Worm (Caenorhabditis elegans): Measurements from ENCODE around the gene praf-3.
A peak's percentile ranks its signal among the peaks of the same experiment; 100 is the strongest.

Gene praf-3

ce11 chrIV:8333988-8334863 lies 45.6 kb upstream of the praf-3 start, which contains the start of gene his-32 (continued):
- TF ChIP-seq pat-9 (tag; optimal IDR thresholded peaks at IDR 0.05) (peak; percentile 41), pqm-1 (tag; optimal IDR thresholded peaks at IDR 0.05) (no peak), sox-2 (GFP tag; IDR thresholded peaks at IDR 0.05) (peak; percentile 83), hlh-30 (tag; optimal IDR thresholded peaks at IDR 0.05; ENCODE audit: insufficient read depth) (peak; percentile 83), ceh-6 (GFP tag; optimal IDR thresholded peaks at IDR 0.05) (no peak), ceh-31 (tag; optimal IDR thresholded peaks at IDR 0.05) (peak; percentile 86), ceh-14 (tag; optimal IDR thresholded peaks at IDR 0.05) (no peak), tbx-7 (tag; optimal IDR thresholded peaks at IDR 0.05) (peak; percentile 79), nhr-232 (tag; optimal IDR thresholded peaks at IDR 0.05) (no peak), ahr-1 (tag; optimal IDR thresholded peaks at IDR 0.05) (no peak), sdc-2 (tag; optimal IDR thresholded peaks at IDR 0.05) (peak; percentile 56), ztf-16 (tag; optimal IDR thresholded peaks at IDR 0.05) (peak; percentile 66), madf-2 (tag; optimal IDR thresholded peaks at IDR 0.05) (no peak), lin-11 (tag; optimal IDR thresholded peaks at IDR 0.05) (no peak), ceh-45 (GFP tag; IDR thresholded peaks at IDR 0.05) (no peak), unc-3 (GFP tag; conservative IDR thresholded peaks at IDR 0.05) (no peak), unc-3 (tag; optimal IDR thresholded peaks at IDR 0.05) (no peak), ceh-22 (tag; optimal IDR thresholded peaks at IDR 0.05) (no peak)

DNA sequence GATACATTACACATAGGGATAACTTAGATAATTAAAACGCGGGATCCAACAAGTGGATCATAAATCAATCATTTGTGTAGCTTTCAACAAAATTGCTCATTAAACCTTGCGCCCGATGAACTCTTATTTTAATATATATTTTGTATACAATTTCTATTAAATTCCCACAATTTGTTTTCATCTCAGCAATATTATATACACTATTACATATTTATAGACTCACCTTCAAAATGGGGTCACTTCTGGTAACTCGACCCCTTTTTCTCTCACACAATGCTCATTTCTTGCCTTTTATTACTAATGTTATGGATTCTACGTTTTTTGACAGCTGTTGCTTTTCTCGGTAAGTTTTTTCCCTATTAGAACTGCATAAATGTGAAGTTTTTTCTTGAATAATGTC lies 40.1 kb upstream of the praf-3 start, which contains the start of gene lgc-6:
Gene lgc-6 (plus strand): TSS at position 301 of the 400 bp plus-strand sequence.
- TF ChIP-seq ref-2 (tag; optimal IDR thresholded peaks at IDR 0.05): no peak
- no peak for TF ChIP-seq hlh-6 (tag; optimal IDR thresholded peaks at IDR 0.05)
- TF ChIP-seq pqm-1 (tag; optimal IDR thresholded peaks at IDR 0.05): no peak
- no peak for TF ChIP-seq npax-4 (tag; optimal IDR thresholded peaks at IDR 0.05)
- no peak for TF ChIP-seq che-1 (tag; optimal IDR thresholded peaks at IDR 0.05)
- TF ChIP-seq unc-3 (GFP tag; conservative IDR thresholded peaks at IDR 0.05): no peak
- TF ChIP-seq unc-3 (tag; optimal IDR thresholded peaks at IDR 0.05): no peak
- TF ChIP-seq ceh-31 (tag; optimal IDR thresholded peaks at IDR 0.05): no peak
- no peak for TF ChIP-seq dve-1 (tag; optimal IDR thresholded peaks at IDR 0.05)
- TF ChIP-seq ama-1 (optimal IDR thresholded peaks at IDR 0.05): no peak
- TF ChIP-seq zip-5 (tag; optimal IDR thresholded peaks at IDR 0.05): no peak
- no peak for TF ChIP-seq hlh-30 (tag; optimal IDR thresholded peaks at IDR 0.05; ENCODE audit: insufficient read depth)
- TF ChIP-seq odd-2 (tag; optimal IDR thresholded peaks at IDR 0.05): no peak
- no peak for TF ChIP-seq ceh-45 (GFP tag; IDR thresholded peaks at IDR 0.05)
- no peak for TF ChIP-seq ceh-24 (tag; optimal IDR thresholded peaks at IDR 0.05)
- TF ChIP-seq pros-1 (tag; optimal IDR thresholded peaks at IDR 0.05): no peak

ce11 chrIV:8342385-8342784 lies 37.4 kb upstream of the praf-3 start, which contains the start of gene lgc-5:
lgc-5 (plus strand) TSS chrIV:8342685.
- TF ChIP-seq odd-2 (tag; optimal IDR thresholded peaks at IDR 0.05) (no peak), nhr-232 (tag; optimal IDR thresholded peaks at IDR 0.05) (no peak), pat-9 (tag; optimal IDR thresholded peaks at IDR 0.05) (no peak), ceh-24 (tag; optimal IDR thresholded peaks at IDR 0.05) (no peak), unc-42 (tag; optimal IDR thresholded peaks at IDR 0.05) (no peak), ceh-19 (GFP tag; optimal IDR thresholded peaks at IDR 0.05) (no peak), pqm-1 (tag; optimal IDR thresholded peaks at IDR 0.05) (no peak), ceh-18 (tag; optimal IDR thresholded peaks at IDR 0.05) (no peak), K09A11.1 (tag; optimal IDR thresholded peaks at IDR 0.05; ENCODE audit: insufficient read depth) (no peak), ref-2 (tag; optimal IDR thresholded peaks at IDR 0.05) (no peak), sdc-2 (tag; optimal IDR thresholded peaks at IDR 0.05) (no peak), pha-4 (tag; optimal IDR thresholded peaks at IDR 0.05) (no peak), K02D7.2 (tag; optimal IDR thresholded peaks at IDR 0.05) (no peak), eyg-1 (tag; optimal IDR thresholded peaks at IDR 0.05) (no peak), ceh-6 (GFP tag; optimal IDR thresholded peaks at IDR 0.05) (no peak), ceh-14 (tag; optimal IDR thresholded peaks at IDR 0.05) (no peak), zip-5 (tag; optimal IDR thresholded peaks at IDR 0.05) (no peak)

All from whole organism, late embryonic.